Fruit fly (Drosophila melanogaster): ENCODE measurements around the gene alpha-Est6.

alpha-Est6 gene

dm6 chr3R:7474616-7475120 lies 53.9 kb downstream of the alpha-Est6 start (continued):
- TF ChIP-seq row (GFP tag; IDR thresholded peaks at IDR 0.05) (peak; percentile 58; the same call in 1 of the 3 replicates), da (GFP tag; optimal IDR thresholded peaks at IDR 0.05) (peak; percentile 46), CG10147 (GFP tag; optimal IDR thresholded peaks at IDR 0.05) (peak; percentile 25), sr (GFP tag; IDR thresholded peaks at IDR 0.05) (peak; percentile 71; the same call in 2 of the 3 replicates), TFAM (GFP tag; optimal IDR thresholded peaks at IDR 0.05) (peak; percentile 2), NC2α (GFP tag; optimal IDR thresholded peaks at IDR 0.05) (peak; percentile 41), CG15514 (GFP tag; optimal IDR thresholded peaks at IDR 0.05) (peak; percentile 65), lilli (GFP tag; optimal IDR thresholded peaks at IDR 0.05) (peak; percentile 51), Spps (tag; optimal IDR thresholded peaks at IDR 0.05) (peak; percentile 17), slbo (GFP tag; IDR thresholded peaks at IDR 0.05) (peak; percentile 63), CG6654 (GFP tag; optimal IDR thresholded peaks at IDR 0.05) (no peak), mirr (GFP tag; optimal IDR thresholded peaks at IDR 0.05) (peak; percentile 99), Atf-2 (GFP tag; optimal IDR thresholded peaks at IDR 0.05) (peak; percentile 3), Dll (GFP tag; IDR thresholded peaks at IDR 0.05; ENCODE audit: partially characterized antibody) (peak; percentile 76), dimm (GFP tag; IDR thresholded peaks at IDR 0.05) (0 out of 2 replicates have a peak, but pooled peaks have one; percentile 27), Sry-δ (GFP tag; optimal IDR thresholded peaks at IDR 0.05) (no peak), dati (GFP tag; IDR thresholded peaks at IDR 0.05) (no peak), emc (GFP tag; optimal IDR thresholded peaks at IDR 0.05) (no peak), lab (GFP tag; optimal IDR thresholded peaks at IDR 0.05) (peak; percentile 86), CG13624 (GFP tag; optimal IDR thresholded peaks at IDR 0.05) (peak; percentile 40), luna (GFP tag; optimal IDR thresholded peaks at IDR 0.05) (no peak), ato (GFP tag; IDR thresholded peaks at IDR 0.05; ENCODE audit: partially characterized antibody) (peak; percentile 95), Bdp1 (GFP tag; optimal IDR thresholded peaks at IDR 0.05) (peak; percentile 99), wdn (GFP tag; IDR thresholded peaks at IDR 0.05) (peak; percentile 53; the same call in 1 of the 2 replicates), Dad (GFP tag; optimal IDR thresholded peaks at IDR 0.05) (peak; percentile 78), salm (tag; optimal IDR thresholded peaks at IDR 0.05) (peak; percentile 62), fd64A (GFP tag; optimal IDR thresholded peaks at IDR 0.05) (peak; percentile 87), CG15696 (tag; optimal IDR thresholded peaks at IDR 0.05) (peak; percentile 49), ems (GFP tag; optimal IDR thresholded peaks at IDR 0.05) (peak; percentile 56), CG11696 (GFP tag; IDR thresholded peaks at IDR 0.05) (no peak), amos (GFP tag; IDR thresholded peaks at IDR 0.05; ENCODE audit: partially characterized antibody) (peak; percentile 97), CG8388 (GFP tag; optimal IDR thresholded peaks at IDR 0.05) (peak; percentile 24), CG1529 (GFP tag; optimal IDR thresholded peaks at IDR 0.05) (peak; percentile 54), yki (optimal IDR thresholded peaks at IDR 0.05) (no peak), CG1602 (GFP tag; optimal IDR thresholded peaks at IDR 0.05) (no peak), CG5180 (GFP tag; optimal IDR thresholded peaks at IDR 0.05) (peak; percentile 52), schlank (tag; optimal IDR thresholded peaks at IDR 0.05) (peak; percentile 70), Myb (GFP tag; optimal IDR thresholded peaks at IDR 0.05) (no peak), CG3163 (GFP tag; optimal IDR thresholded peaks at IDR 0.05) (peak; percentile 50), Optix (GFP tag; IDR thresholded peaks at IDR 0.05) (0 out of 3 replicates have a peak, but pooled peaks have one; percentile 35), kni (GFP tag; optimal IDR thresholded peaks at IDR 0.05) (peak; percentile 100), trem (tag; optimal IDR thresholded peaks at IDR 0.05) (peak; percentile 1), pfk (GFP tag; optimal IDR thresholded peaks at IDR 0.05) (peak; percentile 82), lmd (GFP tag; IDR thresholded peaks at IDR 0.05) (no peak), Max (GFP tag; optimal IDR thresholded peaks at IDR 0.05) (no peak), CG11085 (GFP tag; IDR thresholded peaks at IDR 0.05) (peak; percentile 45; the same call in 1 of the 2 replicates), dmrt11E (tag; optimal IDR thresholded peaks at IDR 0.05) (no peak), mam (GFP tag; optimal IDR thresholded peaks at IDR 0.05) (no peak), Oaz (GFP tag; IDR thresholded peaks at IDR 0.05) (peak; percentile 40; the same call in 1 of the 2 replicates), CG11560 (tag; IDR thresholded peaks at IDR 0.05) (no peak), Gsc (GFP tag; IDR thresholded peaks at IDR 0.05) (no peak)
